Worm (Caenorhabditis elegans): ENCODE results near the gene ttr-37.

ce11 chrX:1293471-1293870 lies 43.5 kb downstream of the ttr-37 start:
- TF ChIP-seq ref-1 (GFP tag; conservative IDR thresholded peaks at IDR 0.05) (no peak), flt-1 (GFP tag; IDR thresholded peaks at IDR 0.05) (no peak), cog-1 (tag; optimal IDR thresholded peaks at IDR 0.05) (no peak), klf-2 (GFP tag; conservative IDR thresholded peaks at IDR 0.05) (no peak)

All from whole organism, midembryonic.